Fruit fly (Drosophila melanogaster): ENCODE measurements around the gene CG44215.
A peak's percentile ranks its signal among the peaks of the same experiment; 100 is the strongest.

The CG44215 gene

DNA sequence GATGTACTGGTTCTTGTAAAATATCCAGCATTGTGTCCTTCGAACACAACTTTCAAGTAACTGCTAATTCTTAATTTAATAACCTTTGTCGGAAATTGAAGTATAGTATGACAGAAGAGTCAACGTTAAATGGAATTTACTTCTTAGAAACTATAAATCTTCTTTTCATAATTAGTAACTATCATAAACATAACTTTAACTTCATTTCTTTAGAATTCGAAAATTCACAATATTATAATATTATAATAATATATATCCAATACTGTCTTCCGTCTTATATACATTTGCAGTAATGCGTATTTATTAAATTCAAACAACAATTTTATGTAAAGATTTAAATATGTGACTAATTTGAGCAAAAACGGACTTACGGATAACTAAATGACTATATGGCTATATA is 512 bp downstream of the CG44215 start, which contains the start of gene Recs1 (continued):
- TF ChIP-seq Adf1 (GFP tag; IDR thresholded peaks at IDR 0.05) (no peak), CG10565 (GFP tag; optimal IDR thresholded peaks at IDR 0.05) (no peak), sd (tag; optimal IDR thresholded peaks at IDR 0.05) (no peak), CG10431 (GFP tag; optimal IDR thresholded peaks at IDR 0.05) (no peak)

DNA sequence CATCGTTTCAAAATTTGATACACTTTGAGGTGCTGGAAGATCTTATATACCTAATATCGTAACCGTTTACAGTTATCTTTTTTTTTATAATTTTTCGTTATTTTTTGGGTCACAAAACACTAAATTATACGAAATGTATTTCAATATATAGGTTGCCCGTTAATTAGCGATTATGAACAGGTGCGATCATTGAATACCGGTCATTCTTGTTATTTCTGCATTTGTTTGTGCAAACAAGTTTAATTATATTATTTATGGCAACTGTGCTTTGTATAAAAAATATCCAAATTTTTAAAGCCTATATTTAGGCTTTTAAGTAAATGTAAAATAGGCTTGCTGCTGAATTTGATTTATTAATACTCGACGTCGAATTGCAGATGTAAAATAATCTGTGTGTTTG is 1.7 kb downstream of the CG44215 start, which contains the start of gene CG42500:
Gene CG42500, minus strand, starts transcription at position 101 of the 400 bp plus-strand sequence.
- TF ChIP-seq Neu2 (GFP tag; optimal IDR thresholded peaks at IDR 0.05; ENCODE audit: borderline replicate concordance) = no peak
- TF ChIP-seq Usf (GFP tag; optimal IDR thresholded peaks at IDR 0.05) = no peak
- no peak for TF ChIP-seq CG34376 (GFP tag; optimal IDR thresholded peaks at IDR 0.05)
- TF ChIP-seq CG33213 (GFP tag; optimal IDR thresholded peaks at IDR 0.05) = no peak
- no peak for TF ChIP-seq vvl (GFP tag; IDR thresholded peaks at IDR 0.05)
- TF ChIP-seq sens-2 (GFP tag; IDR thresholded peaks at IDR 0.05) = no peak
- TF ChIP-seq H2.0 (GFP tag; IDR thresholded peaks at IDR 0.05) = no peak
- TF ChIP-seq mam (GFP tag; optimal IDR thresholded peaks at IDR 0.05) = no peak
- TF ChIP-seq Nf-YC (tag; optimal IDR thresholded peaks at IDR 0.05) = no peak
- TF ChIP-seq CG13287 (GFP tag; IDR thresholded peaks at IDR 0.05; ENCODE audit: partially characterized antibody) = no peak
- no peak for TF ChIP-seq CG8281 (tag; optimal IDR thresholded peaks at IDR 0.05)
- no peak for TF ChIP-seq CG4854 (GFP tag; optimal IDR thresholded peaks at IDR 0.05)

DNA sequence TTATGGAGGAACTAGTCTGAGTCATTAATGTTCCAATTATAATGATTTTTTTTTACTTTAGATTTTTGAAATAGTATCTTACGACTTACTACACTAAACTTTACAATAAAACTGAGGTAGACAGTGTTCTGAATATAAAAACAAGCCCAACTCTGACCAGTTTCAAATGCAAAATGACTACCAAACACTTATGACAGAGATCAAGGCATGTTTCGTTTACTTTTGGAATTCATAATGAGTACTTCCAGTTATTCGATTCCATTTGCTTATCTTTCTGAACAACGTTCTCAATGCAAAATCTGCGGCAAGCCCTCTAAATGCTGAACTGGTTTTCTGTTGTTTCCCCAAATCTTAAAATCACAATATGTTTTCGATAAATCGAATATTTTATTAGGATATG is 2.4 kb downstream of the CG44215 start, which contains the start of gene CG14355:
Gene CG14355, minus strand, starts transcription at position 101 of the 400 bp plus-strand sequence.
- TF ChIP-seq ase (GFP tag; IDR thresholded peaks at IDR 0.05) (no peak), crol (GFP tag; IDR thresholded peaks at IDR 0.05) (no peak), br (optimal IDR thresholded peaks at IDR 0.05) (no peak), CG7786 (GFP tag; optimal IDR thresholded peaks at IDR 0.05) (no peak), gem (tag; optimal IDR thresholded peaks at IDR 0.05) (no peak), lab (GFP tag; optimal IDR thresholded peaks at IDR 0.05) (no peak), CG33557 (GFP tag; optimal IDR thresholded peaks at IDR 0.05) (no peak), fu2 (GFP tag; optimal IDR thresholded peaks at IDR 0.05) (no peak), Ets65A (GFP tag) (no peak), CG31224 (GFP tag; IDR thresholded peaks at IDR 0.05) (no peak), dan (GFP tag; IDR thresholded peaks at IDR 0.05) (no peak), sqz (GFP tag; optimal IDR thresholded peaks at IDR 0.05) (no peak), nau (GFP tag; optimal IDR thresholded peaks at IDR 0.05) (no peak), HmgD (GFP tag; optimal IDR thresholded peaks at IDR 0.05) (no peak), CG2120 (GFP tag; optimal IDR thresholded peaks at IDR 0.05) (no peak), fd96Cb (tag; optimal IDR thresholded peaks at IDR 0.05) (no peak), HHEX (GFP tag; optimal IDR thresholded peaks at IDR 0.05) (no peak), pan (optimal IDR thresholded peaks at IDR 0.05) (no peak), pan (GFP tag; optimal IDR thresholded peaks at IDR 0.05 in 1 of 2, IDR thresholded peaks at IDR 0.05 in 1 of 2) (no peak), maf-S (GFP tag; optimal IDR thresholded peaks at IDR 0.05) (no peak)

DNA sequence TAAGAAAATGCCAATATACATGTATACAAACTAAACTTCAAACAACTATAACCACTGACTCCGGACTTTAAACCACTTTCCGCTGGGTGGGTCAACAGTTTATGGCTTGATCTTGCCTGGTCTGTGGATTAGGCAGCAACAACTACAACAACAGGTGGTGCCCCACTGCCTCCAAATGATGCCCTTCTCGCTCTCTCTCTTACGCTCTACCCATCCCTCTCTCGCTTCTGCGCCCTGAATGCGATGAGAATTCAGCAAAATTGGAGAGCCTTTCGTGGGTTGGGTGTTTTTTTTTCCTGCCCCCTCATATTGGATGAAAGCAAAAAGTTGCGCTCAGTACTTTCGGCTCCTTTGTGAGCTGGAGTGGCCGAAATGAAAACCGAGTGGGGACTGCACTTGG is 13.3 kb downstream of the CG44215 start:
- TF ChIP-seq CG8359 (GFP tag; optimal IDR thresholded peaks at IDR 0.05; ENCODE audit: borderline replicate concordance) (peak; percentile 6), ewg (GFP tag; optimal IDR thresholded peaks at IDR 0.05) (peak; percentile 79), Trl (optimal IDR thresholded peaks at IDR 0.05) (peak; percentile 21 to 57), Trl (GFP tag; optimal IDR thresholded peaks at IDR 0.05) (no peak), onecut (GFP tag; IDR thresholded peaks at IDR 0.05) (no peak), Six4 (GFP tag; optimal IDR thresholded peaks at IDR 0.05) (no peak), scrt (GFP tag; optimal IDR thresholded peaks at IDR 0.05) (peak; percentile 93)

Data from whole organism, embryonic.